Worm (Caenorhabditis elegans) whole organism, young adult: ENCODE data around the gene C01G6.3.

Experiments used
- Y53G8AR.9 ChIP-seq: fragments of 200-800 bp; sonication (Bioruptor generic); conservative IDR thresholded peaks from 2 replicates; pipeline ENCODE4 v1.3.6; 2022; ENCODE audit warnings: missing genetic modification reagents, missing genetic modification characterization, missing compliant biosample characterization
- ceh-91 ChIP-seq: fragments of 200-800 bp; sonication (Bioruptor generic); IDR thresholded peaks from 2 replicates; pipeline ENCODE4 v1.3.6; 2022; ENCODE audit warnings: missing genetic modification reagents, missing genetic modification characterization, missing compliant biosample characterization
- rpc-1 ChIP-seq, 2 experiments: fragments of 150-350 bp in 1 of 2; sonication (generic microtip) in 1 of 2; optimal IDR thresholded peaks; 2 replicates each; lab custom pipeline; 2014 to 2018; ENCODE audit warnings: missing biosample characterization in 1 of 2, missing genetic modification characterization in 1 of 2, missing genetic modification reagents in 1 of 2, missing genotype in 1 of 2
- zfh-2 ChIP-seq: fragments of 200-800 bp; sonication (Bioruptor generic); conservative IDR thresholded peaks from 2 replicates; pipeline ENCODE4 v1.3.6; 2022; ENCODE audit warnings: missing genetic modification reagents, missing genetic modification characterization, missing compliant biosample characterization
- ztf-25 ChIP-seq: fragments of 200-800 bp; sonication (Bioruptor generic); IDR thresholded peaks from 2 replicates; pipeline ENCODE4 v1.3.6; 2022; ENCODE audit warnings: missing genetic modification reagents, missing genetic modification characterization, missing compliant biosample characterization

DNA sequence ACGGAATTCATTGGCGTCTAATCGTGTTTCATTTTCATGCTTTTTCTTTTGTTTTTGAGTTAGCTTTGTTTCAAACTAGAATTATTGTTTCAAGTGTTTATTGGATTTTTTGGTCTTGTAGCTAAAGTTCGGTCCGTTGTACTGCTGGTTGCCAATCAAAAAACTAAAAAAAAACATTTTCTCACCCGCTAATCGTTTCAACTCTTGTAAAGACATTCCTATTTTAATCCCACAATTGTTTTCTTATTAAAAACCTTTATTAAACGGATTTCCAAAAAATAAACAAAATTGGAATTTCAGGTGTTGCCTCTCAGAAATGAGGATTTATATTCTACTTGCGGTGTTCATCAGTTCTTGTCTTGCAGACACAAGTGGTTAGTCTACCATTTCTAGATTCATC is 36.8 kb upstream of the C01G6.3 start, which contains the start of gene T26C5.2:
- TF ChIP-seq rpc-1 (optimal IDR thresholded peaks at IDR 0.05; lab: Kevin White, UChicago): no peak
- no peak for TF ChIP-seq rpc-1 (tag; optimal IDR thresholded peaks at IDR 0.05; lab: Kevin White, UChicago)
- TF ChIP-seq zfh-2 (GFP tag; lab: Robert Waterston, UW): no peak
- no peak for TF ChIP-seq ceh-91 (GFP tag; lab: Robert Waterston, UW)
- no peak for TF ChIP-seq ztf-25 (GFP tag; lab: Robert Waterston, UW)
- no peak for TF ChIP-seq Y53G8AR.9
